Worm (Caenorhabditis elegans) whole organism, young adult: ENCODE measurements around the gene C11E4.8.

Experiments used
- ama-1 ChIP-seq, 3 experiments: fragments of 150-350 bp in 1 of 3; sonication (generic microtip) in 2 of 3; optimal IDR thresholded peaks; 2 replicates each; lab custom pipeline; 2014 to 2018; ENCODE audit warnings: missing biosample characterization in 2 of 3, missing genetic modification characterization in 2 of 3, missing genetic modification reagents in 2 of 3
- cebp-2 ChIP-seq: fragments of 200-800 bp; sonication (Bioruptor generic); IDR thresholded peaks from 2 replicates; pipeline ENCODE4 v1.3.6; 2022; ENCODE audit warnings: missing genetic modification characterization, missing compliant biosample characterization
- ceh-58 ChIP-seq: fragments of 200-800 bp; sonication (Bioruptor generic); IDR thresholded peaks from 2 replicates; pipeline ENCODE4 v1.3.6; 2022; ENCODE audit warnings: missing genetic modification characterization, missing compliant biosample characterization
- dpl-1 ChIP-seq: fragments of 150-350 bp; optimal IDR thresholded peaks from 2 replicates; lab custom pipeline; 2014; ENCODE audit warnings: missing biosample characterization, missing genetic modification reagents, missing genetic modification characterization
- egl-18 ChIP-seq: fragments of 200-800 bp; sonication (Bioruptor generic); IDR thresholded peaks from 2 replicates; pipeline ENCODE4 v1.3.6; 2022; ENCODE audit warnings: missing genetic modification reagents, missing genetic modification characterization, missing compliant biosample characterization
- him-1 ChIP-seq: sonication (generic microtip); optimal IDR thresholded peaks from 2 replicates; lab custom pipeline; 2016; ENCODE audit warnings: missing genotype, missing genetic modification reagents, missing genetic modification characterization, missing compliant biosample characterization
- lin-26 ChIP-seq: fragments of 200-800 bp; sonication (Bioruptor generic); IDR thresholded peaks from 2 replicates; pipeline ENCODE4 v1.3.6; 2022; ENCODE audit warnings: missing genetic modification reagents, missing genetic modification characterization, missing compliant biosample characterization
- lin-35 ChIP-seq, 3 experiments: fragments of 150-350 bp in 2 of 3; sonication (generic microtip) in 1 of 3; optimal IDR thresholded peaks; 2 replicates each; lab custom pipeline; 2014 to 2018; ENCODE audit warnings: missing biosample characterization in 3 of 3, missing genetic modification characterization in 3 of 3, missing genetic modification reagents in 3 of 3
- pha-4 ChIP-seq: fragments of 150-350 bp; sonication (generic microtip); optimal IDR thresholded peaks from 2 replicates; lab custom pipeline; 2014; ENCODE audit warnings: missing biosample characterization, missing genetic modification reagents, missing genetic modification characterization
- tbx-9 ChIP-seq: sonication (generic microtip); optimal IDR thresholded peaks from 2 replicates; lab custom pipeline; 2016; ENCODE audit warnings: borderline replicate concordance, missing genetic modification characterization, inconsistent platforms, missing compliant biosample characterization
- unc-62 ChIP-seq: fragments of 150-350 bp; optimal IDR thresholded peaks from 2 replicates; lab custom pipeline; 2014; ENCODE audit warnings: missing biosample characterization, missing genetic modification reagents, missing genetic modification characterization
- xnd-1 ChIP-seq: sonication (generic microtip); optimal IDR thresholded peaks from 2 replicates; lab custom pipeline; 2016; ENCODE audit warnings: missing genotype, missing genetic modification reagents, missing genetic modification characterization, missing compliant biosample characterization
- zfh-2 ChIP-seq: fragments of 200-800 bp; sonication (Bioruptor generic); conservative IDR thresholded peaks from 2 replicates; pipeline ENCODE4 v1.3.6; 2022; ENCODE audit warnings: missing genetic modification reagents, missing genetic modification characterization, missing compliant biosample characterization
- zim-3 ChIP-seq: sonication (generic microtip); optimal IDR thresholded peaks from 2 replicates; lab custom pipeline; 2017; ENCODE audit warnings: mild to moderate bottlenecking, missing genetic modification characterization, moderate library complexity, missing compliant biosample characterization

- TF ChIP-seq pha-4 (tag; lab: Kevin White, UChicago), result no peak
- TF ChIP-seq him-1, result no peak
- no peak for TF ChIP-seq tbx-9 (tag; lab: Kevin White, UChicago)
- TF ChIP-seq zim-3 (tag; lab: Kevin White, UChicago), result no peak
- no peak for TF ChIP-seq lin-35 (GFP tag; optimal IDR thresholded peaks at IDR 0.05; lab: Kevin White, UChicago)
- no peak for TF ChIP-seq xnd-1 (tag; lab: Kevin White, UChicago)
- TF ChIP-seq cebp-2 (GFP tag; lab: Robert Waterston, UW), result no peak
- no peak for TF ChIP-seq ceh-58
- TF ChIP-seq unc-62 (GFP tag; lab: Kevin White, UChicago), result no peak
- TF ChIP-seq lin-26, result no peak
- no peak for TF ChIP-seq egl-18 (GFP tag; lab: Robert Waterston, UW)
- no peak for TF ChIP-seq zfh-2 (GFP tag; lab: Robert Waterston, UW)
- TF ChIP-seq ama-1 (optimal IDR thresholded peaks at IDR 0.05; lab: Kevin White, UChicago), result no peak
- TF ChIP-seq ama-1 (GFP tag; optimal IDR thresholded peaks at IDR 0.05; lab: Kevin White, UChicago), result no peak
- TF ChIP-seq dpl-1, result no peak
Measured at ce11 chrX:9640902-9641301, 20.7 kb downstream of the C11E4.8 start.
